Worm (Caenorhabditis elegans) whole organism, young adult: ENCODE measurements around the gene K09E9.7.

ENCODE experiments used
- F23B12.7 ChIP-seq: sonication (generic microtip); optimal IDR thresholded peaks from 2 replicates; lab custom pipeline; 2017; ENCODE audit warnings: missing genetic modification characterization, mild to moderate bottlenecking, missing compliant biosample characterization, antibody characterized with exemption, moderate library complexity; ENCODE audit not compliant: insufficient read depth
- F33H1.4 ChIP-seq: fragments of 200-800 bp; sonication (Bioruptor generic); IDR thresholded peaks from 2 replicates; pipeline ENCODE4 v1.3.6; 2022; ENCODE audit warnings: missing genetic modification reagents, missing genetic modification characterization, missing compliant biosample characterization
- F57C9.4 ChIP-seq: sonication (generic microtip); optimal IDR thresholded peaks from 2 replicates; lab custom pipeline; 2017; ENCODE audit warnings: mild to moderate bottlenecking, missing genetic modification characterization, missing compliant biosample characterization
- K11D2.4 ChIP-seq: fragments of 200-800 bp; sonication (Bioruptor generic); IDR thresholded peaks from 2 replicates; pipeline ENCODE4 v1.3.6; 2022; ENCODE audit warnings: missing genetic modification reagents, missing genetic modification characterization, missing compliant biosample characterization
- Y53F4B.3 ChIP-seq: fragments of 200-800 bp; sonication (Bioruptor generic); IDR thresholded peaks from 2 replicates; pipeline ENCODE4 v1.3.6; 2022; ENCODE audit warnings: missing genetic modification reagents, missing genetic modification characterization, missing compliant biosample characterization
- Y95B8A.8 ChIP-seq: fragments of 200-800 bp; sonication (Bioruptor generic); IDR thresholded peaks from 2 replicates; pipeline ENCODE4 v1.3.6; 2022; ENCODE audit warnings: missing genetic modification reagents, missing genetic modification characterization, missing compliant biosample characterization
- akir-1 ChIP-seq: fragments of 200-800 bp; sonication (Bioruptor generic); optimal IDR thresholded peaks from 2 replicates; lab custom pipeline; 2018; ENCODE audit warnings: mild to moderate bottlenecking, missing genetic modification characterization, moderate library complexity, missing compliant biosample characterization
- aptf-2 ChIP-seq: fragments of 200-800 bp; sonication (Bioruptor generic); conservative IDR thresholded peaks from 2 replicates; pipeline ENCODE4 v1.3.6; 2022; ENCODE audit warnings: missing genetic modification reagents, missing genetic modification characterization, missing compliant biosample characterization
- aptf-3 ChIP-seq: fragments of 200-800 bp; sonication (Bioruptor generic); IDR thresholded peaks from 2 replicates; pipeline ENCODE4 v1.3.6; 2022; ENCODE audit warnings: missing genetic modification characterization, missing compliant biosample characterization
- atf-7 ChIP-seq: sonication (generic microtip); optimal IDR thresholded peaks from 2 replicates; lab custom pipeline; 2017; ENCODE audit warnings: mild to moderate bottlenecking, missing genetic modification characterization, missing compliant biosample characterization
- athp-1 ChIP-seq: sonication (generic microtip); optimal IDR thresholded peaks from 2 replicates; lab custom pipeline; 2017; ENCODE audit warnings: mild to moderate bottlenecking, missing genetic modification characterization, missing compliant biosample characterization
- attf-3 ChIP-seq: fragments of 200-800 bp; sonication (Bioruptor generic); conservative IDR thresholded peaks from 2 replicates; pipeline ENCODE4 v1.3.6; 2022; ENCODE audit warnings: missing genetic modification reagents, missing genetic modification characterization, missing compliant biosample characterization
- attf-5 ChIP-seq: fragments of 200-800 bp; sonication (Bioruptor generic); optimal IDR thresholded peaks from 2 replicates; lab custom pipeline; 2018; ENCODE audit warnings: mild to moderate bottlenecking, missing genetic modification characterization, missing compliant biosample characterization
- bed-1 ChIP-seq: fragments of 200-800 bp; sonication (Bioruptor generic); IDR thresholded peaks from 2 replicates; pipeline ENCODE4 v1.3.6; 2022; ENCODE audit warnings: missing genetic modification reagents, missing genetic modification characterization, missing compliant biosample characterization
- cebp-2 ChIP-seq: fragments of 200-800 bp; sonication (Bioruptor generic); IDR thresholded peaks from 2 replicates; pipeline ENCODE4 v1.3.6; 2022; ENCODE audit warnings: missing genetic modification characterization, missing compliant biosample characterization
- ceh-27 ChIP-seq: fragments of 200-800 bp; sonication (Bioruptor generic); optimal IDR thresholded peaks from 2 replicates; lab custom pipeline; 2018; ENCODE audit warnings: mild to moderate bottlenecking, missing genetic modification characterization, moderate library complexity, missing compliant biosample characterization
- ceh-40 ChIP-seq: fragments of 200-800 bp; sonication (Bioruptor generic); IDR thresholded peaks from 2 replicates; pipeline ENCODE4 v1.3.6; 2022; ENCODE audit warnings: missing genetic modification characterization, missing compliant biosample characterization
- die-1 ChIP-seq: sonication (generic microtip); optimal IDR thresholded peaks from 2 replicates; lab custom pipeline; 2016; ENCODE audit warnings: missing genotype, mild to moderate bottlenecking, missing genetic modification characterization, missing compliant biosample characterization
- dox-1 ChIP-seq: fragments of 200-800 bp; sonication (Bioruptor generic); IDR thresholded peaks from 2 replicates; pipeline ENCODE4 v1.3.6; 2022; ENCODE audit warnings: missing genetic modification reagents, missing genetic modification characterization, missing compliant biosample characterization
- egl-18 ChIP-seq: fragments of 200-800 bp; sonication (Bioruptor generic); IDR thresholded peaks from 2 replicates; pipeline ENCODE4 v1.3.6; 2022; ENCODE audit warnings: missing genetic modification reagents, missing genetic modification characterization, missing compliant biosample characterization
- gei-17 ChIP-seq: fragments of 200-800 bp; sonication (Bioruptor generic); optimal IDR thresholded peaks from 2 replicates; lab custom pipeline; 2018; ENCODE audit warnings: mild to moderate bottlenecking, missing genetic modification characterization, missing compliant biosample characterization
- hlh-12 ChIP-seq: sonication (generic microtip); optimal IDR thresholded peaks from 2 replicates; lab custom pipeline; 2016; ENCODE audit warnings: missing genetic modification characterization, missing compliant biosample characterization
- hlh-26 ChIP-seq: fragments of 200-800 bp; sonication (Bioruptor generic); conservative IDR thresholded peaks from 2 replicates; pipeline ENCODE4 v1.3.6; 2022; ENCODE audit warnings: missing genetic modification reagents, missing genetic modification characterization, missing compliant biosample characterization
- hmg-1.2 ChIP-seq: fragments of 200-800 bp; sonication (Bioruptor generic); IDR thresholded peaks from 2 replicates; pipeline ENCODE4 v1.3.6; 2022; ENCODE audit warnings: missing genetic modification reagents, missing genetic modification characterization, missing compliant biosample characterization
- hmg-20 ChIP-seq: fragments of 200-800 bp; sonication (Bioruptor generic); IDR thresholded peaks from 2 replicates; pipeline ENCODE4 v1.3.6; 2022; ENCODE audit warnings: missing genetic modification reagents, missing genetic modification characterization, missing compliant biosample characterization
- hrde-1 ChIP-seq: sonication (generic microtip); optimal IDR thresholded peaks from 2 replicates; lab custom pipeline; 2016; ENCODE audit warnings: missing genetic modification characterization, mild to moderate bottlenecking, missing compliant biosample characterization, moderate library complexity, missing genotype, missing genetic modification reagents, borderline replicate concordance
- lin-26 ChIP-seq: fragments of 200-800 bp; sonication (Bioruptor generic); IDR thresholded peaks from 2 replicates; pipeline ENCODE4 v1.3.6; 2022; ENCODE audit warnings: missing genetic modification reagents, missing genetic modification characterization, missing compliant biosample characterization
- lin-54 ChIP-seq: fragments of 200-800 bp; sonication (Bioruptor generic); optimal IDR thresholded peaks from 2 replicates; lab custom pipeline; 2018; ENCODE audit warnings: mild to moderate bottlenecking, missing genetic modification characterization, missing compliant biosample characterization
- lsl-1 ChIP-seq: fragments of 200-800 bp; sonication (Bioruptor generic); optimal IDR thresholded peaks from 2 replicates; lab custom pipeline; 2018; ENCODE audit warnings: mild to moderate bottlenecking, missing genetic modification characterization, moderate library complexity, missing compliant biosample characterization
- lsy-27 ChIP-seq: sonication (generic microtip); optimal IDR thresholded peaks from 2 replicates; lab custom pipeline; 2017; ENCODE audit warnings: missing genetic modification characterization, mild to moderate bottlenecking, missing compliant biosample characterization, antibody characterized with exemption, missing genotype, borderline replicate concordance; ENCODE audit not compliant: insufficient read depth
- mcd-1 ChIP-seq: fragments of 200-800 bp; sonication (Bioruptor generic); IDR thresholded peaks from 2 replicates; pipeline ENCODE4 v1.3.6; 2022; ENCODE audit warnings: missing genetic modification reagents, missing genetic modification characterization, missing compliant biosample characterization
- mel-28 ChIP-seq: sonication (generic microtip); optimal IDR thresholded peaks from 2 replicates; lab custom pipeline; 2016; ENCODE audit warnings: borderline replicate concordance, mild to moderate bottlenecking, missing genetic modification characterization, missing compliant biosample characterization
- mes-4 ChIP-seq: sonication (generic microtip); optimal IDR thresholded peaks from 2 replicates; lab custom pipeline; 2016; ENCODE audit warnings: missing genotype, missing genetic modification characterization, missing compliant biosample characterization
- nfya-1 ChIP-seq: sonication (generic microtip); optimal IDR thresholded peaks from 2 replicates; lab custom pipeline; 2017; ENCODE audit warnings: antibody characterized with exemption, missing compliant biosample characterization, missing genetic modification characterization, borderline replicate concordance; ENCODE audit not compliant: insufficient read depth
- nfya-2 ChIP-seq: fragments of 200-800 bp; sonication (Bioruptor generic); IDR thresholded peaks from 2 replicates; pipeline ENCODE4 v1.3.6; 2022; ENCODE audit warnings: missing genetic modification reagents, missing genetic modification characterization, missing compliant biosample characterization
- nhr-120 ChIP-seq: fragments of 200-800 bp; sonication (Bioruptor generic); IDR thresholded peaks from 2 replicates; pipeline ENCODE4 v1.3.6; 2022; ENCODE audit warnings: missing genetic modification characterization, missing compliant biosample characterization
- pbrm-1 ChIP-seq: fragments of 200-800 bp; sonication (Bioruptor generic); IDR thresholded peaks from 2 replicates; pipeline ENCODE4 v1.3.6; 2022; ENCODE audit warnings: missing genetic modification reagents, missing genetic modification characterization, missing compliant biosample characterization
- rec-8 ChIP-seq, 2 experiments: sonication (generic microtip); optimal IDR thresholded peaks; 2 replicates each; lab custom pipeline; 2016; ENCODE audit warnings: mild to moderate bottlenecking in 2 of 2, missing genetic modification characterization in 2 of 2, missing genetic modification reagents in 2 of 2, missing genotype in 2 of 2, missing biosample characterization in 1 of 2, missing compliant biosample characterization in 1 of 2, moderate library complexity in 1 of 2
- repo-1 ChIP-seq: sonication (generic microtip); optimal IDR thresholded peaks from 2 replicates; lab custom pipeline; 2017; ENCODE audit warnings: mild to moderate bottlenecking, missing genetic modification characterization, missing compliant biosample characterization
- rpc-1 ChIP-seq, 2 experiments: fragments of 150-350 bp in 1 of 2; sonication (generic microtip) in 1 of 2; optimal IDR thresholded peaks; 2 replicates each; lab custom pipeline; 2014 to 2018; ENCODE audit warnings: missing biosample characterization in 1 of 2, missing genetic modification characterization in 1 of 2, missing genetic modification reagents in 1 of 2, missing genotype in 1 of 2
- snpc-1.1 ChIP-seq: sonication (generic microtip); optimal IDR thresholded peaks from 2 replicates; lab custom pipeline; 2017; ENCODE audit warnings: missing genetic modification characterization, mild to moderate bottlenecking, missing compliant biosample characterization, antibody characterized with exemption, moderate library complexity, missing genotype, missing genetic modification reagents; ENCODE audit not compliant: insufficient read depth
- sptf-2 ChIP-seq: fragments of 200-800 bp; sonication (Bioruptor generic); optimal IDR thresholded peaks from 2 replicates; lab custom pipeline; 2018; ENCODE audit warnings: mild to moderate bottlenecking, missing genetic modification characterization, missing compliant biosample characterization
- tlf-1 ChIP-seq: fragments of 200-800 bp; sonication (Bioruptor generic); optimal IDR thresholded peaks from 2 replicates; lab custom pipeline; 2018; ENCODE audit warnings: mild to moderate bottlenecking, missing genetic modification characterization, missing compliant biosample characterization
- xnd-1 ChIP-seq: sonication (generic microtip); optimal IDR thresholded peaks from 2 replicates; lab custom pipeline; 2016; ENCODE audit warnings: missing genotype, missing genetic modification reagents, missing genetic modification characterization, missing compliant biosample characterization
- zfh-2 ChIP-seq: fragments of 200-800 bp; sonication (Bioruptor generic); conservative IDR thresholded peaks from 2 replicates; pipeline ENCODE4 v1.3.6; 2022; ENCODE audit warnings: missing genetic modification reagents, missing genetic modification characterization, missing compliant biosample characterization
- ztf-18 ChIP-seq: sonication (generic microtip); optimal IDR thresholded peaks from 2 replicates; lab custom pipeline; 2016; ENCODE audit warnings: missing genotype, mild to moderate bottlenecking, missing genetic modification characterization, missing compliant biosample characterization
- ztf-28 ChIP-seq: fragments of 200-800 bp; sonication (Bioruptor generic); IDR thresholded peaks from 2 replicates; pipeline ENCODE4 v1.3.6; 2022; ENCODE audit warnings: missing genetic modification reagents, missing genetic modification characterization, missing compliant biosample characterization

K09E9.7 gene

DNA sequence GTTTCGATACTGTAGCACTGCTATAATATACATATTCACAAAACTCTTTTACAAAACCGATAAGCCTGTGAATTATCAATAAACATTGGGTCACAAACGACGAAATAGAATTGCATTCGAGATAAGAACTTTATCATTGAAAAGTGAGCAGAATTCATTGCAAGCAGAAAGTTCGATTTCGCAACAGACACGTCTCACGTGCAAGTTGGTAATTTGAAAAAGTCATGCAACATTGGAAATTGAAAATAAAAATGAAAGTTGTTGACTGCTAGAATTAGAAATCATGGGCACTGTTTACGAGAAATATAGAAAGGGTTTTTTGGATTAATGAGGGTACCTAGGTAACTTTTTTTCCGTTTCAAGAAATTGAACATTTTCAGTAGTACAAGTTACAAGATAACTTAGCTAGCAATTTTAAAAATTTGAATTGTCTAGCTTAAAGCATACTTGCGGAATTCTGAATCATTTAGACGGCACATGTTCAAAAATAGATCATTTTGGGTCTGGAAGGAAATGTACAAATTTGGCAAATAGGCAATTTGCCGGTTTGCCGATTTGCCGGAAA lies 30.1 kb upstream of the K09E9.7 start (continued):
- TF ChIP-seq mes-4 (tag; lab: Kevin White, UChicago) = no peak
- TF ChIP-seq sptf-2 (GFP tag; lab: Kevin White, UChicago) = no peak
- TF ChIP-seq ceh-27 (GFP tag; lab: Kevin White, UChicago) = no peak
- no peak for TF ChIP-seq rpc-1 (optimal IDR thresholded peaks at IDR 0.05; lab: Kevin White, UChicago)
- TF ChIP-seq rpc-1 (tag; optimal IDR thresholded peaks at IDR 0.05; lab: Kevin White, UChicago) = no peak
- TF ChIP-seq lsy-27 = no peak
- no peak for TF ChIP-seq hlh-26 (GFP tag; lab: Robert Waterston, UW)
- no peak for TF ChIP-seq snpc-1.1 (tag; lab: Kevin White, UChicago)
- TF ChIP-seq lsl-1 (GFP tag; lab: Kevin White, UChicago) = no peak
- TF ChIP-seq hrde-1 = no peak
- peak; percentile 53 for TF ChIP-seq dox-1 (GFP tag; lab: Robert Waterston, UW)
- 0 out of 2 replicates have a peak, but pooled peaks have one; percentile 41 for TF ChIP-seq pbrm-1
- no peak for TF ChIP-seq bed-1 (GFP tag; lab: Robert Waterston, UW)
- TF ChIP-seq F33H1.4 (GFP tag; lab: Robert Waterston, UW) = no peak
- TF ChIP-seq xnd-1 (tag; lab: Kevin White, UChicago) = no peak
- peak; percentile 46 for TF ChIP-seq tlf-1
- TF ChIP-seq egl-18 (GFP tag; lab: Robert Waterston, UW) = no peak
- TF ChIP-seq nfya-2 (GFP tag; lab: Robert Waterston, UW) = no peak
- no peak for TF ChIP-seq F57C9.4 (tag; lab: Kevin White, UChicago)
- TF ChIP-seq athp-1 (tag; lab: Kevin White, UChicago) = no peak
- peak; percentile 49 for TF ChIP-seq repo-1 (tag; lab: Kevin White, UChicago)
- peak; percentile 17 for TF ChIP-seq gei-17 (GFP tag; lab: Kevin White, UChicago)
- TF ChIP-seq die-1 = no peak
- TF ChIP-seq mcd-1 (GFP tag; lab: Robert Waterston, UW) = no peak
- TF ChIP-seq F23B12.7 (tag; lab: Kevin White, UChicago) = peak; percentile 20
- TF ChIP-seq K11D2.4 (GFP tag; lab: Robert Waterston, UW) = no peak
- no peak for TF ChIP-seq Y53F4B.3 (GFP tag; lab: Robert Waterston, UW)
- no peak for TF ChIP-seq ztf-28
- no peak for TF ChIP-seq ztf-18 (tag; lab: Kevin White, UChicago)
- no peak for TF ChIP-seq zfh-2
- no peak for TF ChIP-seq hlh-12
- TF ChIP-seq cebp-2 = no peak
- no peak for TF ChIP-seq aptf-3 (GFP tag; lab: Robert Waterston, UW)
- no peak for TF ChIP-seq aptf-2 (GFP tag; lab: Robert Waterston, UW)
- 0 out of 2 replicates have a peak, but pooled peaks have one; percentile 24 for TF ChIP-seq Y95B8A.8 (GFP tag; lab: Robert Waterston, UW)
- TF ChIP-seq atf-7 (tag; lab: Kevin White, UChicago) = peak; percentile 71
- peak; percentile 59 for TF ChIP-seq attf-5 (GFP tag; lab: Kevin White, UChicago)
- TF ChIP-seq attf-3 = no peak
- no peak for TF ChIP-seq lin-26
- no peak for TF ChIP-seq rec-8 (tag; optimal IDR thresholded peaks at IDR 0.05; lab: Kevin White, UChicago)
- TF ChIP-seq ceh-40 = no peak
- TF ChIP-seq lin-54 (GFP tag; lab: Kevin White, UChicago) = peak; percentile 15
- no peak for TF ChIP-seq mel-28 (tag; lab: Kevin White, UChicago)
- 0 out of 2 replicates have a peak, but pooled peaks have one; percentile 16 for TF ChIP-seq hmg-20 (GFP tag; lab: Robert Waterston, UW)
- TF ChIP-seq akir-1 = no peak
- no peak for TF ChIP-seq nfya-1 (tag; lab: Kevin White, UChicago)
- TF ChIP-seq hmg-1.2 (GFP tag; lab: Robert Waterston, UW) = peak; percentile 20; the same call in 1 of the 2 replicates
- TF ChIP-seq nhr-120 (GFP tag; lab: Robert Waterston, UW) = no peak
